Fruit fly (Drosophila melanogaster) whole organism, embryonic: ENCODE data around the gene ATPsynO.

Experiments used
- Adf1 ChIP-seq: fragments of 200-800 bp; sonication (Bioruptor generic); IDR thresholded peaks from 2 replicates; pipeline ENCODE4 v1.3.6; 2022; ENCODE audit warnings: missing biosample characterization, missing genetic modification characterization
- CG10209 ChIP-seq: fragments of 200-800 bp; sonication (Bioruptor generic); optimal IDR thresholded peaks from 3 replicates; lab custom pipeline; 2017; ENCODE audit warnings: missing biosample characterization, mild to moderate bottlenecking, missing genetic modification characterization, missing genetic modification reagents
- CG12391 ChIP-seq: fragments of 200-800 bp; sonication (Bioruptor generic); optimal IDR thresholded peaks from 3 replicates; lab custom pipeline; 2018; ENCODE audit warnings: missing biosample characterization, mild to moderate bottlenecking, missing genetic modification characterization, moderate library complexity
- CG12942 ChIP-seq: fragments of 200-800 bp; sonication (Bioruptor generic); optimal IDR thresholded peaks from 3 replicates; lab custom pipeline; 2016; ENCODE audit warnings: missing biosample characterization, missing genetic modification characterization
- CG13287 ChIP-seq: fragments of 200-800 bp; sonication (Bioruptor generic); IDR thresholded peaks from 2 replicates; pipeline ENCODE4 v1.3.6; 2022; ENCODE audit warnings: missing biosample characterization, missing genetic modification characterization; ENCODE audit not compliant: partially characterized antibody
- CG14441 ChIP-seq: fragments of 200-800 bp; sonication (Bioruptor generic); IDR thresholded peaks from 2 replicates; pipeline ENCODE4 v1.3.6; 2022; ENCODE audit warnings: missing biosample characterization, missing genetic modification characterization
- CG1792 ChIP-seq: fragments of 200-800 bp; sonication (Bioruptor generic); optimal IDR thresholded peaks from 2 replicates; lab custom pipeline; 2016; ENCODE audit warnings: missing biosample characterization, missing genetic modification characterization
- CG2875 ChIP-seq: fragments of 200-800 bp; sonication (Bioruptor generic); optimal IDR thresholded peaks from 2 replicates; lab custom pipeline; 2017; ENCODE audit warnings: missing biosample characterization, mild to moderate bottlenecking, missing genetic modification characterization, missing genetic modification reagents
- CG31365 ChIP-seq: fragments of 200-800 bp; sonication (Bioruptor generic); optimal IDR thresholded peaks from 2 replicates; lab custom pipeline; 2018; ENCODE audit warnings: missing biosample characterization, mild to moderate bottlenecking, missing genetic modification characterization
- CG3281 ChIP-seq: fragments of 200-800 bp; sonication (Bioruptor generic); optimal IDR thresholded peaks from 3 replicates; lab custom pipeline; 2017; ENCODE audit warnings: missing biosample characterization, mild to moderate bottlenecking, missing genetic modification characterization
- CG34376 ChIP-seq: fragments of 200-800 bp; sonication (Bioruptor generic); optimal IDR thresholded peaks from 2 replicates; lab custom pipeline; 2018; ENCODE audit warnings: missing biosample characterization, mild to moderate bottlenecking, missing genetic modification characterization
- CG4282 ChIP-seq: fragments of 200-800 bp; sonication (Bioruptor generic); optimal IDR thresholded peaks from 2 replicates; lab custom pipeline; 2016; ENCODE audit warnings: missing biosample characterization, missing genetic modification characterization
- CG6765 ChIP-seq: fragments of 200-800 bp; sonication (Bioruptor generic); optimal IDR thresholded peaks from 3 replicates; lab custom pipeline; 2017; ENCODE audit warnings: missing biosample characterization, mild to moderate bottlenecking, missing genetic modification characterization
- CG7357 ChIP-seq: fragments of 200-800 bp; sonication (Bioruptor generic); IDR thresholded peaks from 3 replicates; pipeline ENCODE4 v1.3.6; 2022; ENCODE audit warnings: missing biosample characterization, missing genetic modification characterization
- CG7745 ChIP-seq: fragments of 200-800 bp; sonication (Bioruptor generic); optimal IDR thresholded peaks from 2 replicates; lab custom pipeline; 2018; ENCODE audit warnings: missing biosample characterization, mild to moderate bottlenecking, missing genetic modification characterization, moderate library complexity
- CG8944 ChIP-seq: fragments of 200-800 bp; sonication (Bioruptor generic); optimal IDR thresholded peaks from 3 replicates; lab custom pipeline; 2016; ENCODE audit warnings: missing biosample characterization, missing genetic modification characterization
- CkIIα-i1 ChIP-seq: fragments of 200-800 bp; sonication (Bioruptor generic); IDR thresholded peaks from 2 replicates; pipeline ENCODE4 v1.3.6; 2022; ENCODE audit warnings: missing biosample characterization, missing genetic modification characterization
- Eip74EF ChIP-seq, 2 experiments: fragments of 200-800 bp in 1 of 2; fragments of >200 bp in 1 of 2; sonication (Bioruptor generic) in 1 of 2; optimal IDR thresholded peaks; 2 replicates each; lab custom pipeline; 2017 to 2019; ENCODE audit warnings: missing biosample characterization in 2 of 2, missing genetic modification characterization in 2 of 2, mild to moderate bottlenecking in 1 of 2, moderate library complexity in 1 of 2
- Gsc ChIP-seq: fragments of 200-800 bp; sonication (Bioruptor generic); IDR thresholded peaks from 2 replicates; pipeline ENCODE4 v1.3.6; 2022; ENCODE audit warnings: missing biosample characterization, missing genetic modification characterization
- H2.0 ChIP-seq: fragments of 200-800 bp; sonication (Bioruptor generic); IDR thresholded peaks from 2 replicates; pipeline ENCODE4 v1.3.6; 2022; ENCODE audit warnings: missing biosample characterization, missing genetic modification characterization
- Hr78 ChIP-seq, 2 experiments: fragments of 200-800 bp in 1 of 2; fragments of >200 bp in 1 of 2; sonication (Bioruptor generic) in 1 of 2; optimal IDR thresholded peaks; 2 replicates each; lab custom pipeline; 2017 to 2019; ENCODE audit warnings: missing biosample characterization in 2 of 2, missing genetic modification characterization in 2 of 2, mild to moderate bottlenecking in 1 of 2, moderate library complexity in 1 of 2
- Jarid2 ChIP-seq: fragments of 200-800 bp; sonication (Bioruptor generic); optimal IDR thresholded peaks from 3 replicates; lab custom pipeline; 2017; ENCODE audit warnings: mild to moderate bottlenecking, missing biosample characterization, missing genetic modification reagents, missing genetic modification characterization
- Max ChIP-seq: fragments of 200-800 bp; sonication (Bioruptor generic); optimal IDR thresholded peaks from 2 replicates; lab custom pipeline; 2016; ENCODE audit warnings: missing biosample characterization, mild to moderate bottlenecking, missing genetic modification characterization
- Med ChIP-seq: fragments of 200-800 bp; sonication (Bioruptor generic); peaks from one replicate; lab custom pipeline; 2016; ENCODE audit warnings: missing biosample characterization, missing genetic modification characterization, mild to moderate bottlenecking, inconsistent platforms, moderate library complexity
- Opbp ChIP-seq: fragments of 200-800 bp; sonication (Bioruptor generic); IDR thresholded peaks from 3 replicates; pipeline ENCODE4 v1.3.6; 2022; ENCODE audit warnings: missing biosample characterization, missing genetic modification characterization; ENCODE audit not compliant: partially characterized antibody
- Rx ChIP-seq: fragments of 200-800 bp; sonication (Bioruptor generic); IDR thresholded peaks from 2 replicates; pipeline ENCODE4 v1.3.6; 2022; ENCODE audit warnings: missing biosample characterization, missing genetic modification characterization
- cato ChIP-seq: fragments of 200-800 bp; sonication (Bioruptor generic); optimal IDR thresholded peaks from 2 replicates; lab custom pipeline; 2016; ENCODE audit warnings: missing biosample characterization, missing genetic modification characterization, borderline replicate concordance
- ci ChIP-seq: fragments of 200-800 bp; sonication (Bioruptor generic); IDR thresholded peaks from 3 replicates; pipeline ENCODE4 v1.3.6; 2022; ENCODE audit warnings: missing biosample characterization, missing genetic modification characterization
- crp ChIP-seq, 2 experiments: fragments of 200-800 bp; sonication (Bioruptor generic); optimal IDR thresholded peaks; 2 replicates in 1 of 2; 3 replicates in 1 of 2; lab custom pipeline; 2017; ENCODE audit warnings: missing biosample characterization in 2 of 2, missing genetic modification characterization in 2 of 2, mild to moderate bottlenecking in 1 of 2, moderate library complexity in 1 of 2
- cwo ChIP-seq: fragments of 200-800 bp; sonication (Bioruptor generic); optimal IDR thresholded peaks from 3 replicates; lab custom pipeline; 2017; ENCODE audit warnings: missing biosample characterization, missing genetic modification characterization, mild to moderate bottlenecking, moderate library complexity, missing genetic modification reagents
- danr ChIP-seq: fragments of 200-800 bp; sonication (Bioruptor generic); IDR thresholded peaks from 2 replicates; pipeline ENCODE4 v1.3.6; 2022; ENCODE audit warnings: missing biosample characterization, missing genetic modification characterization
- ems ChIP-seq: fragments of 200-800 bp; sonication (Bioruptor generic); optimal IDR thresholded peaks from 3 replicates; lab custom pipeline; 2016; ENCODE audit warnings: missing biosample characterization, missing genetic modification characterization
- en ChIP-seq: fragments of 200-800 bp; sonication (Bioruptor generic); optimal IDR thresholded peaks from 2 replicates; lab custom pipeline; 2016; ENCODE audit warnings: missing biosample characterization, missing genetic modification characterization
- ftz-f1 ChIP-seq: fragments of 200-800 bp; sonication (Bioruptor generic); optimal IDR thresholded peaks from 2 replicates; lab custom pipeline; 2016; ENCODE audit warnings: missing biosample characterization, missing genetic modification characterization
- insv ChIP-seq, 2 experiments: fragments of 200-800 bp; sonication (Bioruptor generic); optimal IDR thresholded peaks; 3 replicates each; lab custom pipeline; 2016 to 2018; ENCODE audit warnings: missing biosample characterization in 2 of 2, missing genetic modification characterization in 2 of 2
- kah ChIP-seq: fragments of 200-800 bp; sonication (Bioruptor generic); optimal IDR thresholded peaks from 2 replicates; lab custom pipeline; 2018; ENCODE audit warnings: missing biosample characterization, mild to moderate bottlenecking, missing genetic modification characterization
- lbe ChIP-seq: fragments of 200-800 bp; sonication (Bioruptor generic); optimal IDR thresholded peaks from 2 replicates; lab custom pipeline; 2016; ENCODE audit warnings: missing biosample characterization, mild to moderate bottlenecking, missing genetic modification characterization
- maf-S ChIP-seq: fragments of 200-800 bp; sonication (Bioruptor generic); optimal IDR thresholded peaks from 2 replicates; lab custom pipeline; 2016; ENCODE audit warnings: missing biosample characterization, missing genetic modification characterization
- mam ChIP-seq: fragments of 200-800 bp; sonication (Bioruptor generic); optimal IDR thresholded peaks from 3 replicates; lab custom pipeline; 2016; ENCODE audit warnings: missing biosample characterization, missing genetic modification characterization
- mirr ChIP-seq: fragments of 200-800 bp; sonication (Bioruptor generic); optimal IDR thresholded peaks from 3 replicates; lab custom pipeline; 2018; ENCODE audit warnings: missing biosample characterization, mild to moderate bottlenecking, missing genetic modification characterization
- p53 ChIP-seq: fragments of 200-800 bp; sonication (Bioruptor generic); optimal IDR thresholded peaks from 2 replicates; lab custom pipeline; 2016; ENCODE audit warnings: missing biosample characterization, missing genetic modification characterization
- pita ChIP-seq: fragments of 200-800 bp; sonication (Bioruptor generic); optimal IDR thresholded peaks from 2 replicates; lab custom pipeline; 2017; ENCODE audit warnings: missing biosample characterization, mild to moderate bottlenecking, missing genetic modification characterization
- rib ChIP-seq: fragments of 200-800 bp; sonication (Bioruptor generic); IDR thresholded peaks from 2 replicates; pipeline ENCODE4 v1.3.6; 2022; ENCODE audit warnings: missing biosample characterization, missing genetic modification characterization
- row ChIP-seq: fragments of 200-800 bp; sonication (Bioruptor generic); IDR thresholded peaks from 3 replicates; pipeline ENCODE4 v1.3.6; 2022; ENCODE audit warnings: missing biosample characterization, missing genetic modification characterization
- sug ChIP-seq: fragments of 200-800 bp; optimal IDR thresholded peaks from 2 replicates; lab custom pipeline; 2019; ENCODE audit warnings: missing biosample characterization, mild to moderate bottlenecking, missing genetic modification characterization, moderate library complexity
- vfl ChIP-seq: fragments of 200-800 bp; sonication (Bioruptor generic); optimal IDR thresholded peaks from 2 replicates; lab custom pipeline; 2016; ENCODE audit warnings: missing biosample characterization, missing genetic modification characterization
- zfh2 ChIP-seq: fragments of 200-800 bp; sonication (Bioruptor generic); optimal IDR thresholded peaks from 2 replicates; lab custom pipeline; 2016; ENCODE audit warnings: missing biosample characterization, missing genetic modification characterization

Gene ATPsynO

dm6 chr3R:15246601-15247000, 18.8 kb upstream of the ATPsynO start (continued):
- TF ChIP-seq sug (tag; lab: Kevin White, UChicago) = peak; percentile 30
- TF ChIP-seq crp (GFP tag; optimal IDR thresholded peaks at IDR 0.05; lab: Kevin White, UChicago) = no peak
- no peak for TF ChIP-seq maf-S (GFP tag; lab: Kevin White, UChicago)
- no peak for TF ChIP-seq CG12391 (tag; lab: Kevin White, UChicago)
- no peak for TF ChIP-seq vfl (GFP tag; lab: Kevin White, UChicago)
- no peak for TF ChIP-seq rib (GFP tag; lab: Robert Waterston, UW)
- TF ChIP-seq CG1792 (GFP tag; lab: Kevin White, UChicago) = no peak
- no peak for TF ChIP-seq CG13287
- TF ChIP-seq Med (GFP tag; lab: Kevin White, UChicago) = peak; percentile 27
- TF ChIP-seq ci = no peak
- no peak for TF ChIP-seq kah (GFP tag; lab: Kevin White, UChicago)
- no peak for TF ChIP-seq Eip74EF (GFP tag; optimal IDR thresholded peaks at IDR 0.05; lab: Kevin White, UChicago)
- no peak for TF ChIP-seq CG2875 (GFP tag; lab: Kevin White, UChicago)
- TF ChIP-seq danr (GFP tag; lab: Robert Waterston, UW) = no peak
- TF ChIP-seq Hr78 (GFP tag; optimal IDR thresholded peaks at IDR 0.05; lab: Kevin White, UChicago) = no peak
- no peak for TF ChIP-seq CG10209 (GFP tag; lab: Kevin White, UChicago)
- no peak for TF ChIP-seq CG31365 (tag; lab: Kevin White, UChicago)
- TF ChIP-seq en (GFP tag; lab: Kevin White, UChicago) = no peak
- peak; percentile 78 for TF ChIP-seq CG34376 (GFP tag; lab: Kevin White, UChicago)
- TF ChIP-seq Rx (GFP tag; lab: Robert Waterston, UW) = no peak
- TF ChIP-seq CG12942 (GFP tag; lab: Kevin White, UChicago) = no peak
- no peak for TF ChIP-seq mam (GFP tag; lab: Kevin White, UChicago)
- TF ChIP-seq Jarid2 (GFP tag; lab: Kevin White, UChicago) = no peak
- TF ChIP-seq CG14441 (GFP tag; lab: Robert Waterston, UW) = no peak
- TF ChIP-seq cwo = peak; percentile 0
- no peak for TF ChIP-seq row (GFP tag; lab: Robert Waterston, UW)
- no peak for TF ChIP-seq H2.0 (GFP tag; lab: Robert Waterston, UW)
- TF ChIP-seq cato (GFP tag; lab: Kevin White, UChicago) = no peak
- TF ChIP-seq Gsc (GFP tag; lab: Robert Waterston, UW) = no peak
- no peak for TF ChIP-seq CG3281 (GFP tag; lab: Kevin White, UChicago)
- no peak for TF ChIP-seq Opbp
- TF ChIP-seq CG4282 (GFP tag; lab: Kevin White, UChicago) = no peak
- TF ChIP-seq CG7357 (GFP tag; lab: Robert Waterston, UW) = no peak
- TF ChIP-seq mirr (GFP tag; lab: Kevin White, UChicago) = peak; percentile 18
- no peak for TF ChIP-seq CG7745 (tag; lab: Kevin White, UChicago)
- TF ChIP-seq zfh2 (GFP tag; lab: Kevin White, UChicago) = no peak
- TF ChIP-seq Max = no peak
- TF ChIP-seq CG6765 = no peak
- no peak for TF ChIP-seq CkIIα-i1
- TF ChIP-seq p53 (GFP tag; lab: Kevin White, UChicago) = no peak
- no peak for TF ChIP-seq ems (GFP tag; lab: Kevin White, UChicago)
- no peak for TF ChIP-seq Adf1 (GFP tag; lab: Robert Waterston, UW)
- no peak for TF ChIP-seq ftz-f1 (GFP tag; lab: Kevin White, UChicago)
- TF ChIP-seq CG8944 (GFP tag; lab: Kevin White, UChicago) = no peak
- peak; percentile 23 for TF ChIP-seq lbe (GFP tag; lab: Kevin White, UChicago)
- peak in 1 of 2 experiments; percentile 83 for TF ChIP-seq insv (GFP tag; optimal IDR thresholded peaks at IDR 0.05; lab: Kevin White, UChicago)
- TF ChIP-seq pita = no peak
